Worm (Caenorhabditis elegans): ENCODE data around the gene Y105C5A.1.

ce11 chrIV:15583620-15584019 lies 19.4 kb upstream of the Y105C5A.1 start, which contains the start of gene Y105C5A.508:
- TF ChIP-seq zip-8 (tag; optimal IDR thresholded peaks at IDR 0.05): no peak
- TF ChIP-seq ceh-43 (GFP tag; optimal IDR thresholded peaks at IDR 0.05): no peak
- no peak for TF ChIP-seq nhr-237 (tag; optimal IDR thresholded peaks at IDR 0.05)
- no peak for TF ChIP-seq snpc-4 (tag; optimal IDR thresholded peaks at IDR 0.05)
- no peak for TF ChIP-seq elt-1 (tag; optimal IDR thresholded peaks at IDR 0.05; ENCODE audit: borderline replicate concordance, insufficient read depth)
- no peak for TF ChIP-seq ces-1 (GFP tag; optimal IDR thresholded peaks at IDR 0.05)
- no peak for TF ChIP-seq ztf-11 (tag; optimal IDR thresholded peaks at IDR 0.05)
- no peak for TF ChIP-seq nhr-76 (tag; optimal IDR thresholded peaks at IDR 0.05)
- no peak for TF ChIP-seq elt-3 (tag; optimal IDR thresholded peaks at IDR 0.05)
- no peak for TF ChIP-seq unc-62 (GFP tag; optimal IDR thresholded peaks at IDR 0.05)
- TF ChIP-seq mep-1 (tag; optimal IDR thresholded peaks at IDR 0.05): no peak
- TF ChIP-seq pha-4 (tag; optimal IDR thresholded peaks at IDR 0.05): no peak
- TF ChIP-seq mab-5 (tag; optimal IDR thresholded peaks at IDR 0.05): no peak
- TF ChIP-seq flh-1 (GFP tag; optimal IDR thresholded peaks at IDR 0.05): no peak
